Worm (Caenorhabditis elegans): ENCODE data around the gene ZK546.2.
A peak's percentile ranks its signal among the peaks of the same experiment; 100 is the strongest.
"Not testable (repeated sequence)": the region's sequence is repeated elsewhere in the genome, so short reads cannot be mapped to it uniquely, and the experiment has no call there.

Gene ZK546.2

ce11 chrII:4932727-4933126 lies 13.1 kb upstream of the ZK546.2 start, which contains the start of gene msp-152:
Gene msp-152 (plus strand): TSS chrII:4933027.
- TF ChIP-seq ceh-83 (GFP tag; optimal IDR thresholded peaks at IDR 0.05); pha-4 (tag; optimal IDR thresholded peaks at IDR 0.05); mep-1 (tag; optimal IDR thresholded peaks at IDR 0.05): not testable (repeated sequence)

ce11 chrII:4934954-4935353 lies 10.9 kb upstream of the ZK546.2 start, which contains the start of gene gst-30:
Gene gst-30 (minus strand): TSS chrII:4935054.
- no peak for TF ChIP-seq elt-3 (tag; optimal IDR thresholded peaks at IDR 0.05)

- peak; percentile 71 for TF ChIP-seq ces-1 (GFP tag; optimal IDR thresholded peaks at IDR 0.05)
- TF ChIP-seq pha-4 (tag; optimal IDR thresholded peaks at IDR 0.05), result no peak
- TF ChIP-seq ceh-39 (tag; optimal IDR thresholded peaks at IDR 0.05), result peak; percentile 39
- TF ChIP-seq sem-2 (GFP tag; optimal IDR thresholded peaks at IDR 0.05), result no peak
These were observed 10.3 kb upstream of the ZK546.2 start, which contains the start of gene ZK546.5 for ce11 chrII:4935518-4935917. Gene ZK546.5 (plus strand): TSS chrII:4935818.

ce11 chrII:4937743-4938142 lies 8.1 kb upstream of the ZK546.2 start, which contains the start of gene ZK546.4:
Gene ZK546.4 (plus strand): TSS chrII:4938043.
- TF ChIP-seq sem-2 (GFP tag; optimal IDR thresholded peaks at IDR 0.05) (no peak), zip-8 (tag; optimal IDR thresholded peaks at IDR 0.05) (no peak), flh-1 (GFP tag; optimal IDR thresholded peaks at IDR 0.05) (no peak)

- TF ChIP-seq lin-32 (GFP tag; optimal IDR thresholded peaks at IDR 0.05) (no peak), flh-1 (GFP tag; optimal IDR thresholded peaks at IDR 0.05) (no peak), unc-39 (tag; optimal IDR thresholded peaks at IDR 0.05) (no peak), ztf-11 (tag; optimal IDR thresholded peaks at IDR 0.05) (no peak), tbx-8 (GFP tag; optimal IDR thresholded peaks at IDR 0.05) (no peak), zip-8 (tag; optimal IDR thresholded peaks at IDR 0.05) (no peak), pha-4 (tag; optimal IDR thresholded peaks at IDR 0.05) (no peak), ceh-43 (GFP tag; optimal IDR thresholded peaks at IDR 0.05) (no peak), mab-5 (tag; optimal IDR thresholded peaks at IDR 0.05) (no peak), snpc-4 (tag; optimal IDR thresholded peaks at IDR 0.05) (no peak), M03D4.4 (tag; optimal IDR thresholded peaks at IDR 0.05) (no peak), unc-120 (tag; optimal IDR thresholded peaks at IDR 0.05; ENCODE audit: poor library complexity, severe bottlenecking) (no peak), ceh-39 (tag; optimal IDR thresholded peaks at IDR 0.05) (no peak)
These were observed 4.8 kb upstream of the ZK546.2 start, which contains the start of gene cblc-1 for ce11 chrII:4941050-4941449. Gene cblc-1 (minus strand): TSS chrII:4941150.

ce11 chrII:4941541-4942206 lies 4.2 kb upstream of the ZK546.2 start, which contains the start of gene ZK546.19:
Gene ZK546.19 (plus strand): TSS chrII:4941726.
- TF ChIP-seq pha-4 (tag; optimal IDR thresholded peaks at IDR 0.05), result no peak
- TF ChIP-seq elt-1 (tag; optimal IDR thresholded peaks at IDR 0.05; ENCODE audit: borderline replicate concordance, insufficient read depth), result peak; percentile 98
- no peak for TF ChIP-seq lin-13 (tag; optimal IDR thresholded peaks at IDR 0.05)
- no peak for TF ChIP-seq ceh-83 (GFP tag; optimal IDR thresholded peaks at IDR 0.05)
- TF ChIP-seq ces-1 (GFP tag; optimal IDR thresholded peaks at IDR 0.05), result peak; percentile 30

- peak; percentile 84 for TF ChIP-seq M03D4.4 (tag; optimal IDR thresholded peaks at IDR 0.05)
- TF ChIP-seq nhr-76 (tag; optimal IDR thresholded peaks at IDR 0.05), result peak; percentile 25
- no peak for TF ChIP-seq unc-62 (GFP tag; optimal IDR thresholded peaks at IDR 0.05)
- TF ChIP-seq nhr-28 (tag; optimal IDR thresholded peaks at IDR 0.05), result no peak
- TF ChIP-seq ces-1 (GFP tag; optimal IDR thresholded peaks at IDR 0.05), result no peak
- TF ChIP-seq bed-3 (GFP tag; optimal IDR thresholded peaks at IDR 0.05), result peak; percentile 58
- TF ChIP-seq nhr-237 (tag; optimal IDR thresholded peaks at IDR 0.05), result no peak
- TF ChIP-seq mep-1 (tag; optimal IDR thresholded peaks at IDR 0.05), result no peak
- TF ChIP-seq cnd-1 (tag; optimal IDR thresholded peaks at IDR 0.05), result peak; percentile 92
- peak; percentile 64 for TF ChIP-seq lin-32 (GFP tag; optimal IDR thresholded peaks at IDR 0.05)
- no peak for TF ChIP-seq hlh-1 (tag; optimal IDR thresholded peaks at IDR 0.05)
- TF ChIP-seq mls-2 (tag; optimal IDR thresholded peaks at IDR 0.05), result peak; percentile 88
- peak; percentile 86 for TF ChIP-seq drap-1 (GFP tag; optimal IDR thresholded peaks at IDR 0.05)
- peak; percentile 90 for TF ChIP-seq ceh-83 (GFP tag; optimal IDR thresholded peaks at IDR 0.05)
- peak; percentile 90 for TF ChIP-seq ham-2 (GFP tag; optimal IDR thresholded peaks at IDR 0.05)
- TF ChIP-seq pha-4 (tag; optimal IDR thresholded peaks at IDR 0.05), result peak; percentile 24
- TF ChIP-seq lsy-2 (tag; optimal IDR thresholded peaks at IDR 0.05), result no peak
- peak; percentile 72 for TF ChIP-seq ceh-43 (GFP tag; optimal IDR thresholded peaks at IDR 0.05)
- TF ChIP-seq ceh-39 (tag; optimal IDR thresholded peaks at IDR 0.05), result no peak
- TF ChIP-seq flh-1 (GFP tag; optimal IDR thresholded peaks at IDR 0.05), result peak; percentile 40
- TF ChIP-seq lin-13 (tag; optimal IDR thresholded peaks at IDR 0.05), result peak; percentile 57
- peak; percentile 90 for TF ChIP-seq sptf-1 (tag; optimal IDR thresholded peaks at IDR 0.05)
- TF ChIP-seq sem-2 (GFP tag; optimal IDR thresholded peaks at IDR 0.05), result peak; percentile 75
- peak; percentile 64 for TF ChIP-seq unc-120 (tag; optimal IDR thresholded peaks at IDR 0.05; ENCODE audit: poor library complexity, severe bottlenecking)
These were observed 3.4 kb upstream of the ZK546.2 start for ce11 chrII:4942397-4942796.

Measured in whole organism, mixed stage, embryonic.